Fruit fly (Drosophila melanogaster): Measurements from ENCODE around the gene OXA1L.

dm6 chr3L:10922973-10923372 is 36.7 kb upstream of the OXA1L start:
- TF ChIP-seq CG11617 (GFP tag; optimal IDR thresholded peaks at IDR 0.05): no peak
- TF ChIP-seq tj (GFP tag; optimal IDR thresholded peaks at IDR 0.05): no peak
- TF ChIP-seq CG12768 (GFP tag; optimal IDR thresholded peaks at IDR 0.05): no peak
- TF ChIP-seq CG1620 (GFP tag; optimal IDR thresholded peaks at IDR 0.05): no peak
- no peak for TF ChIP-seq CG7045 (GFP tag; optimal IDR thresholded peaks at IDR 0.05)
- TF ChIP-seq CG33017 (tag; optimal IDR thresholded peaks at IDR 0.05): no peak
- TF ChIP-seq kay (GFP tag; ENCODE audit: borderline replicate concordance): no peak
- TF ChIP-seq Mnt (GFP tag; optimal IDR thresholded peaks at IDR 0.05): no peak
- no peak for TF ChIP-seq Hr96 (GFP tag; optimal IDR thresholded peaks at IDR 0.05)
- no peak for TF ChIP-seq toe (GFP tag; optimal IDR thresholded peaks at IDR 0.05)

Measured in whole organism, adult.